Fruit fly (Drosophila melanogaster): ENCODE results near the gene p53.

p53 gene

dm6 chr3R:23061209-23061608, 7.3 kb upstream of the p53 start, which contains the start of the genes sav and Ublcp1 (continued):
- TF ChIP-seq CG6813 (GFP tag; optimal IDR thresholded peaks at IDR 0.05) (no peak), mld (GFP tag; IDR thresholded peaks at IDR 0.05; ENCODE audit: partially characterized antibody) (peak; percentile 80), trem (tag; optimal IDR thresholded peaks at IDR 0.05) (peak; percentile 85), wdn (GFP tag; IDR thresholded peaks at IDR 0.05) (no peak), Opbp (GFP tag; IDR thresholded peaks at IDR 0.05; ENCODE audit: partially characterized antibody) (peak; percentile 88), CG31441 (GFP tag; IDR thresholded peaks at IDR 0.05) (peak; percentile 53), MESR4 (GFP tag; optimal IDR thresholded peaks at IDR 0.05) (peak; percentile 10), CG2678 (tag; optimal IDR thresholded peaks at IDR 0.05) (peak; percentile 30), ERR (GFP tag; optimal IDR thresholded peaks at IDR 0.05) (no peak), bbx (GFP tag; IDR thresholded peaks at IDR 0.05; ENCODE audit: partially characterized antibody) (peak; percentile 90), twi (tag; optimal IDR thresholded peaks at IDR 0.05) (peak; percentile 16), CG17328 (GFP tag; IDR thresholded peaks at IDR 0.05) (no peak), ssp (GFP tag; IDR thresholded peaks at IDR 0.05) (0 out of 2 replicates have a peak, but pooled peaks have one; percentile 15), nerfin-2 (GFP tag; IDR thresholded peaks at IDR 0.05; ENCODE audit: partially characterized antibody) (peak; percentile 82), dan (GFP tag; IDR thresholded peaks at IDR 0.05) (no peak), pzg (GFP tag; optimal IDR thresholded peaks at IDR 0.05) (peak; percentile 33), gfzf (GFP tag; optimal IDR thresholded peaks at IDR 0.05) (peak; percentile 60), CG18476 (GFP tag; optimal IDR thresholded peaks at IDR 0.05) (no peak), PHDP (tag; optimal IDR thresholded peaks at IDR 0.05) (peak; percentile 45), CG9609 (GFP tag; optimal IDR thresholded peaks at IDR 0.05) (peak; percentile 0), Sox100B (GFP tag; optimal IDR thresholded peaks at IDR 0.05) (no peak), CG14014 (GFP tag; IDR thresholded peaks at IDR 0.05) (no peak), CHES-1-like (GFP tag; optimal IDR thresholded peaks at IDR 0.05) (no peak), Meics (GFP tag; optimal IDR thresholded peaks at IDR 0.05) (no peak), sug (tag; optimal IDR thresholded peaks at IDR 0.05) (peak; percentile 13), tna (GFP tag; IDR thresholded peaks at IDR 0.05; ENCODE audit: partially characterized antibody) (peak; percentile 69; the same call in 1 of the 2 replicates), zfh1 (GFP tag; IDR thresholded peaks at IDR 0.05) (no peak), CG18764 (GFP tag; optimal IDR thresholded peaks at IDR 0.05) (no peak), aop (GFP tag; IDR thresholded peaks at IDR 0.05) (no peak), HLH54F (GFP tag; optimal IDR thresholded peaks at IDR 0.05) (no peak), zf30C (GFP tag; optimal IDR thresholded peaks at IDR 0.05) (no peak), fru (optimal IDR thresholded peaks at IDR 0.05) (no peak), stwl (tag; optimal IDR thresholded peaks at IDR 0.05) (peak; percentile 83), ham (GFP tag; IDR thresholded peaks at IDR 0.05) (no peak), CG30431 (GFP tag; optimal IDR thresholded peaks at IDR 0.05) (no peak), Bteb2 (GFP tag; optimal IDR thresholded peaks at IDR 0.05) (no peak), tio (GFP tag; optimal IDR thresholded peaks at IDR 0.05) (no peak), Dip2 (GFP tag; IDR thresholded peaks at IDR 0.05) (no peak), Oli (tag; optimal IDR thresholded peaks at IDR 0.05) (peak; percentile 16), CG31365 (tag; optimal IDR thresholded peaks at IDR 0.05) (no peak), jigr1 (GFP tag; IDR thresholded peaks at IDR 0.05) (no peak), Nf-YA (GFP tag; IDR thresholded peaks at IDR 0.05) (no peak), BtbVII (GFP tag; optimal IDR thresholded peaks at IDR 0.05) (no peak), lmd (GFP tag; IDR thresholded peaks at IDR 0.05) (peak; percentile 21; the same call in 1 of the 2 replicates), Dad (GFP tag; optimal IDR thresholded peaks at IDR 0.05) (no peak), D19A (tag; optimal IDR thresholded peaks at IDR 0.05) (no peak), Scr (GFP tag; IDR thresholded peaks at IDR 0.05; ENCODE audit: partially characterized antibody) (peak; percentile 93), esg (GFP tag; conservative IDR thresholded peaks at IDR 0.05) (0 out of 2 replicates have a peak, but pooled peaks have one; percentile 21), lilli (GFP tag; optimal IDR thresholded peaks at IDR 0.05) (peak; percentile 27), sc (optimal IDR thresholded peaks at IDR 0.05) (no peak), sc (GFP tag; optimal IDR thresholded peaks at IDR 0.05) (no peak), CG3838 (GFP tag; optimal IDR thresholded peaks at IDR 0.05) (no peak)
